Fruit fly (Drosophila melanogaster) whole organism, embryonic: ENCODE results near the gene Tti1.
A peak's percentile ranks its signal among the peaks of the same experiment; 100 is the strongest.

Experiments
- CG10979 ChIP-seq: fragments of 200-800 bp; sonication (Bioruptor generic); optimal IDR thresholded peaks from 2 replicates; lab custom pipeline; 2018; ENCODE audit warnings: missing biosample characterization, mild to moderate bottlenecking, missing genetic modification characterization, moderate library complexity
- CG12104 ChIP-seq: fragments of 200-800 bp; sonication (Bioruptor generic); optimal IDR thresholded peaks from 3 replicates; lab custom pipeline; 2016; ENCODE audit warnings: missing biosample characterization, missing genetic modification characterization
- CG12236 ChIP-seq: fragments of 200-800 bp; sonication (Bioruptor generic); optimal IDR thresholded peaks from 2 replicates; lab custom pipeline; 2016; ENCODE audit warnings: missing biosample characterization, missing genetic modification characterization
- CG12299 ChIP-seq: fragments of 200-800 bp; sonication (Bioruptor generic); optimal IDR thresholded peaks from 2 replicates; lab custom pipeline; 2018; ENCODE audit warnings: missing biosample characterization, mild to moderate bottlenecking, missing genetic modification characterization
- CG13424 ChIP-seq: fragments of 200-800 bp; sonication (Bioruptor generic); optimal IDR thresholded peaks from 2 replicates; lab custom pipeline; 2019; ENCODE audit warnings: missing biosample characterization, mild to moderate bottlenecking, missing genetic modification characterization, moderate library complexity
- CG14710 ChIP-seq: fragments of 200-800 bp; sonication (Bioruptor generic); optimal IDR thresholded peaks from 3 replicates; lab custom pipeline; 2019; ENCODE audit warnings: missing biosample characterization, mild to moderate bottlenecking, missing genetic modification characterization, moderate library complexity
- CG17359 ChIP-seq: fragments of 200-800 bp; sonication (Bioruptor generic); optimal IDR thresholded peaks from 3 replicates; lab custom pipeline; 2018; ENCODE audit warnings: missing biosample characterization, mild to moderate bottlenecking, missing genetic modification characterization, moderate library complexity
- CG18764 ChIP-seq: fragments of 200-800 bp; sonication (Bioruptor generic); optimal IDR thresholded peaks from 3 replicates; lab custom pipeline; 2016; ENCODE audit warnings: missing biosample characterization, missing genetic modification characterization
- CG2199 ChIP-seq: fragments of 200-800 bp; sonication (Bioruptor generic); IDR thresholded peaks from 3 replicates; pipeline ENCODE4 v1.3.6; 2022; ENCODE audit warnings: missing biosample characterization, missing genetic modification characterization
- CG30020 ChIP-seq: fragments of 200-800 bp; optimal IDR thresholded peaks from 2 replicates; lab custom pipeline; 2019; ENCODE audit warnings: missing biosample characterization, mild to moderate bottlenecking, missing genetic modification characterization, moderate library complexity
- CG3281 ChIP-seq: fragments of 200-800 bp; sonication (Bioruptor generic); optimal IDR thresholded peaks from 3 replicates; lab custom pipeline; 2017; ENCODE audit warnings: missing biosample characterization, mild to moderate bottlenecking, missing genetic modification characterization
- CG3995 ChIP-seq: fragments of 200-800 bp; sonication (Bioruptor generic); optimal IDR thresholded peaks from 3 replicates; lab custom pipeline; 2016; ENCODE audit warnings: missing biosample characterization, missing genetic modification characterization
- CG6254 ChIP-seq: fragments of 200-800 bp; sonication (Bioruptor generic); optimal IDR thresholded peaks from 3 replicates; lab custom pipeline; 2017; ENCODE audit warnings: mild to moderate bottlenecking, missing biosample characterization, missing genetic modification reagents, missing genetic modification characterization
- CG6791 ChIP-seq: fragments of 200-800 bp; sonication (Bioruptor generic); IDR thresholded peaks from 3 replicates; pipeline ENCODE4 v1.3.6; 2022; ENCODE audit warnings: missing biosample characterization, missing genetic modification characterization; ENCODE audit not compliant: partially characterized antibody
- CG8281 ChIP-seq: fragments of 200-800 bp; sonication (Bioruptor generic); optimal IDR thresholded peaks from 2 replicates; lab custom pipeline; 2018; ENCODE audit warnings: missing biosample characterization, mild to moderate bottlenecking, missing genetic modification characterization, moderate library complexity
- CG9609 ChIP-seq: fragments of 200-800 bp; sonication (Bioruptor generic); optimal IDR thresholded peaks from 3 replicates; lab custom pipeline; 2016; ENCODE audit warnings: missing biosample characterization, missing genetic modification characterization
- Drgx ChIP-seq: fragments of 200-800 bp; sonication (Bioruptor generic); IDR thresholded peaks from 2 replicates; pipeline ENCODE4 v1.3.6; 2022; ENCODE audit warnings: missing biosample characterization, missing genetic modification characterization
- Med ChIP-seq: fragments of 200-800 bp; sonication (Bioruptor generic); peaks from one replicate; lab custom pipeline; 2016; ENCODE audit warnings: missing biosample characterization, missing genetic modification characterization, mild to moderate bottlenecking, inconsistent platforms, moderate library complexity
- Opbp ChIP-seq: fragments of 200-800 bp; sonication (Bioruptor generic); IDR thresholded peaks from 3 replicates; pipeline ENCODE4 v1.3.6; 2022; ENCODE audit warnings: missing biosample characterization, missing genetic modification characterization; ENCODE audit not compliant: partially characterized antibody
- PHDP ChIP-seq: fragments of 200-800 bp; sonication (Bioruptor generic); optimal IDR thresholded peaks from 3 replicates; lab custom pipeline; 2018; ENCODE audit warnings: missing biosample characterization, mild to moderate bottlenecking, missing genetic modification characterization, moderate library complexity
- Vsx1 ChIP-seq: fragments of 200-800 bp; sonication (Bioruptor generic); optimal IDR thresholded peaks from 2 replicates; lab custom pipeline; 2017; ENCODE audit warnings: missing biosample characterization, mild to moderate bottlenecking, missing genetic modification characterization, missing genetic modification reagents
- amos ChIP-seq: fragments of 200-800 bp; sonication (Bioruptor generic); IDR thresholded peaks from 2 replicates; pipeline ENCODE4 v1.3.6; 2022; ENCODE audit warnings: missing biosample characterization, missing genetic modification characterization; ENCODE audit not compliant: partially characterized antibody
- ewg ChIP-seq: fragments of 200-800 bp; sonication (Bioruptor generic); optimal IDR thresholded peaks from 3 replicates; lab custom pipeline; 2017; ENCODE audit warnings: mild to moderate bottlenecking, missing biosample characterization, missing genetic modification reagents, missing genetic modification characterization
- gem ChIP-seq: fragments of 200-800 bp; sonication (Bioruptor generic); optimal IDR thresholded peaks from 2 replicates; lab custom pipeline; 2019; ENCODE audit warnings: missing biosample characterization, mild to moderate bottlenecking, missing genetic modification characterization, moderate library complexity
- mld ChIP-seq: fragments of 200-800 bp; sonication (Bioruptor generic); IDR thresholded peaks from 3 replicates; pipeline ENCODE4 v1.3.6; 2022; ENCODE audit warnings: missing biosample characterization, missing genetic modification characterization; ENCODE audit not compliant: partially characterized antibody
- phol ChIP-seq: fragments of 200-800 bp; sonication (Bioruptor generic); optimal IDR thresholded peaks from 3 replicates; lab custom pipeline; 2018; ENCODE audit warnings: missing biosample characterization, mild to moderate bottlenecking, missing genetic modification characterization, moderate library complexity
- pum ChIP-seq: fragments of 200-800 bp; sonication (Bioruptor generic); optimal IDR thresholded peaks from 2 replicates; lab custom pipeline; 2016; ENCODE audit warnings: missing biosample characterization, missing genetic modification characterization
- sens ChIP-seq: fragments of 200-800 bp; sonication (Bioruptor generic); peaks from one replicate; lab custom pipeline; 2016; ENCODE audit warnings: missing biosample characterization, missing genetic modification characterization
- sisA ChIP-seq: fragments of 200-800 bp; sonication (Bioruptor generic); IDR thresholded peaks from 2 replicates; pipeline ENCODE4 v1.3.6; 2022; ENCODE audit warnings: missing biosample characterization, missing genetic modification characterization
- tll ChIP-seq, 2 experiments: fragments of 200-800 bp in 1 of 2; fragments of >200 bp in 1 of 2; sonication (Bioruptor generic) in 1 of 2; optimal IDR thresholded peaks; 2 replicates each; lab custom pipeline; 2017 to 2019; ENCODE audit warnings: missing biosample characterization in 2 of 2, missing genetic modification characterization in 2 of 2, mild to moderate bottlenecking in 1 of 2, moderate library complexity in 1 of 2
- twi ChIP-seq: fragments of 200-800 bp; optimal IDR thresholded peaks from 2 replicates; lab custom pipeline; 2019; ENCODE audit warnings: missing biosample characterization, mild to moderate bottlenecking, missing genetic modification characterization, moderate library complexity
- unc-4 ChIP-seq: fragments of 200-800 bp; sonication (Bioruptor generic); IDR thresholded peaks from 2 replicates; pipeline ENCODE4 v1.3.6; 2022; ENCODE audit warnings: missing biosample characterization, missing genetic modification characterization; ENCODE audit not compliant: partially characterized antibody

The Tti1 gene

DNA sequence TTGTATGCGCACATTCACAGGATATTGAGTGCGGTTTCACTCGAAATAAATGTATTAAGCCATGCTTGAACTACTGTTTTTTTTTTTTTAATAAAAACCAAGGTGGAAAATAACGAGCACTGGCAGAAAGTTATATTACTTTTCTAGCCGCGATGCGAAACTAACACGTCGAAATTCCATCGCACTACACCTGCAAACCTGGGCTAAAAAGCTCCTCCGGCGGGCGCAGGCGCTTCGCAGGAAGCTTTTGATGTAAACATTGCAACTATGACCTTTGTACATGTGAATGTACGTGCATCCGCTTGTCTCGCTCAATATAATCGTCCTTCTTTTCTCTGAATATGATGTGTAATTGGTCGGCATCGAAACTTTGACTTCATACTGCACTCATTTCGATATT, 14.7 kb downstream of the Tti1 start, which contains the start of gene side-VII (continued):
- TF ChIP-seq CG17359 (tag; lab: Kevin White, UChicago) = no peak
- TF ChIP-seq pum = no peak
- TF ChIP-seq CG6791 = no peak
- no peak for TF ChIP-seq sisA (GFP tag; lab: Robert Waterston, UW)
- TF ChIP-seq CG2199 (GFP tag; lab: Robert Waterston, UW) = no peak
- TF ChIP-seq mld = 0 out of 3 replicates have a peak, but pooled peaks have one; percentile 4

dm6 chr3R:9735151-9735550, 19.3 kb downstream of the Tti1 start:
- TF ChIP-seq Med (GFP tag; lab: Kevin White, UChicago) (peak; percentile 58), CG3281 (GFP tag; lab: Kevin White, UChicago) (no peak), CG9609 (GFP tag; lab: Kevin White, UChicago) (no peak), phol (tag; lab: Kevin White, UChicago) (no peak), sens (GFP tag; lab: Kevin White, UChicago) (peak; percentile 26)

DNA sequence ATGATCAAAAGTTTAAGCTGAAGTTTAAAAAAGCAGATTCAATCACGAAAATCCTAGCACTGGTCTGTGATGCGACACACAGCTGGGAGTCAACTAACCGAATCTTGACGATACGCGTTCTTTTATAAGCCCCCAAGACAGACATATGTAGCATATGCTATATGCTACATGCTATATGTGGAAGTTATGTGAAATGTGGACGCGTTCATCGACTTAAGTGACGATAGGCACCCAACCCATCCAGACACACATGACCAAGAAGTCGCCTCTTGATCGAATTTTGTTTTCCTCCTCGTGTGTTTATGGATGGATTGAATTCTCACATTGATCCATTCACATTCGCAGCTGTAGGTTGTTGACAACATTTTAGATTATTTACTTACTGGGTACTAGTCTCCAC, 21.3 kb downstream of the Tti1 start, which contains the start of gene alphaTub85E:
TSS of gene alphaTub85E (minus strand) at position 101 of the 400 bp plus-strand sequence.
- TF ChIP-seq CG2199 (GFP tag; lab: Robert Waterston, UW) (0 out of 3 replicates have a peak, but pooled peaks have one; percentile 45), Med (GFP tag; lab: Kevin White, UChicago) (peak; percentile 50), Vsx1 (GFP tag; lab: Kevin White, UChicago) (no peak), CG12104 (GFP tag; lab: Kevin White, UChicago) (no peak), CG3995 (GFP tag; lab: Kevin White, UChicago) (no peak), twi (peak; percentile 20)
- TF ChIP-seq, all 482 proteins: peak for 3

DNA sequence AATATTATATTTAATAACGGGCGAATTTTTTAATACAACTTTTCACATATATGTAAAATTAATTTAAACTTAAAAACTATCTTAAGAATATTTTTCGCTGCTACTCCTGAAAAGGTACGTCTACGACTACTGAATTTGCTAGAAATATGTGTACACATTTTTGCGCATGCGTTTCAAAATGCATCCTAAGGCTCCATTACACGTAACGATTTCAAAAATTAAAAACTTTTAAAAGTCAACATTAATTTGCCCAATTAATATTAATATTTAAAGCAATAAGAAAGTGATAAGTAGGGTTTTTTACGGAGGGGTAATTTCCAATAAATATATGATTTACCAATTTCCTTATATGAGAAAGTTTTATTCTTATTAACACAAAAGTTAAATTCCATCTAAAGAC, 23.7 kb downstream of the Tti1 start, which contains the start of gene FoxP:
TSS of gene FoxP (minus strand) at position 89 of the 400 bp plus-strand sequence.
- TF ChIP-seq CG14710 (tag; lab: Kevin White, UChicago) = peak; percentile 25
- TF ChIP-seq CG12299 (tag; lab: Kevin White, UChicago) = no peak
- no peak for TF ChIP-seq Opbp
- no peak for TF ChIP-seq amos (GFP tag; lab: Robert Waterston, UW)
- TF ChIP-seq CG12236 = no peak
- peak; percentile 46 for TF ChIP-seq gem
- TF ChIP-seq CG18764 (GFP tag; lab: Kevin White, UChicago) = peak; percentile 61
- peak; percentile 62 for TF ChIP-seq CG30020 (tag; lab: Kevin White, UChicago)
- TF ChIP-seq CG8281 (tag; lab: Kevin White, UChicago) = no peak
- TF ChIP-seq CG6254 (GFP tag; lab: Kevin White, UChicago) = no peak
- peak; percentile 24 for TF ChIP-seq CG10979 (tag; lab: Kevin White, UChicago)
- TF ChIP-seq Drgx (GFP tag; lab: Robert Waterston, UW) = no peak
- peak; percentile 88 for TF ChIP-seq ewg (GFP tag; lab: Kevin White, UChicago)
- no peak for TF ChIP-seq unc-4
- TF ChIP-seq CG13424 (tag; lab: Kevin White, UChicago) = peak; percentile 47
- peak; percentile 24 for TF ChIP-seq phol (tag; lab: Kevin White, UChicago)
- TF ChIP-seq PHDP = peak; percentile 19
- TF ChIP-seq tll (GFP tag; optimal IDR thresholded peaks at IDR 0.05; lab: Kevin White, UChicago) = no peak
